Fruit fly (Drosophila melanogaster): ENCODE data around the gene CG6834.

Gene CG6834

dm6 chr3R:11661712-11662111, 26.2 kb downstream of the CG6834 start (continued):
- TF ChIP-seq tll (GFP tag; optimal IDR thresholded peaks at IDR 0.05) (no peak), Spps (tag; optimal IDR thresholded peaks at IDR 0.05) (no peak), CG16813 (GFP tag; IDR thresholded peaks at IDR 0.05; ENCODE audit: partially characterized antibody) (no peak), Oaz (GFP tag; IDR thresholded peaks at IDR 0.05) (0 out of 2 replicates have a peak, but pooled peaks have one; percentile 34), cwo (GFP tag; optimal IDR thresholded peaks at IDR 0.05) (peak; percentile 64), otp (GFP tag; IDR thresholded peaks at IDR 0.05) (0 out of 3 replicates have a peak, but pooled peaks have one; percentile 17), BEAF-32 (GFP tag; optimal IDR thresholded peaks at IDR 0.05) (no peak), CG3995 (GFP tag; optimal IDR thresholded peaks at IDR 0.05) (no peak), CG12659 (GFP tag; optimal IDR thresholded peaks at IDR 0.05) (peak; percentile 54), Poxn (GFP tag; IDR thresholded peaks at IDR 0.05) (no peak), CG13624 (GFP tag; optimal IDR thresholded peaks at IDR 0.05) (no peak), hbn (GFP tag; IDR thresholded peaks at IDR 0.05; ENCODE audit: partially characterized antibody) (no peak), Ada2b (GFP tag; IDR thresholded peaks at IDR 0.05) (peak; percentile 63), CG4707 (GFP tag; optimal IDR thresholded peaks at IDR 0.05) (peak; percentile 20), CG1603 (tag; optimal IDR thresholded peaks at IDR 0.05) (peak; percentile 65), Fer1 (GFP tag; optimal IDR thresholded peaks at IDR 0.05) (peak; percentile 70), Med (GFP tag) (peak; percentile 84), CG17186 (GFP tag; optimal IDR thresholded peaks at IDR 0.05) (no peak), tx (GFP tag; optimal IDR thresholded peaks at IDR 0.05) (no peak), CG15601 (tag; optimal IDR thresholded peaks at IDR 0.05) (peak; percentile 22), CG17385 (GFP tag; optimal IDR thresholded peaks at IDR 0.05) (peak; percentile 50), CG30403 (GFP tag; optimal IDR thresholded peaks at IDR 0.05) (peak; percentile 34), CG10979 (tag; optimal IDR thresholded peaks at IDR 0.05) (peak; percentile 36), jing (GFP tag; optimal IDR thresholded peaks at IDR 0.05) (no peak), nmo (GFP tag; optimal IDR thresholded peaks at IDR 0.05) (peak; percentile 54), CG11696 (GFP tag; IDR thresholded peaks at IDR 0.05) (no peak), MTF-1 (GFP tag; optimal IDR thresholded peaks at IDR 0.05; ENCODE audit: borderline replicate concordance) (peak; percentile 36), zfh1 (GFP tag; IDR thresholded peaks at IDR 0.05) (0 out of 3 replicates have a peak, but pooled peaks have one; percentile 28), CG15696 (tag; optimal IDR thresholded peaks at IDR 0.05) (no peak), zen2 (GFP tag; IDR thresholded peaks at IDR 0.05; ENCODE audit: partially characterized antibody) (no peak), CG17829 (tag; optimal IDR thresholded peaks at IDR 0.05) (peak; percentile 54), CG33557 (GFP tag; optimal IDR thresholded peaks at IDR 0.05) (no peak), NfI (GFP tag; optimal IDR thresholded peaks at IDR 0.05) (peak; percentile 46), CG32772 (GFP tag; IDR thresholded peaks at IDR 0.05) (no peak), CG14441 (GFP tag; IDR thresholded peaks at IDR 0.05) (peak; percentile 70), exex (tag; optimal IDR thresholded peaks at IDR 0.05) (peak; percentile 9), az2 (GFP tag; optimal IDR thresholded peaks at IDR 0.05) (peak; percentile 27), CG18262 (tag; optimal IDR thresholded peaks at IDR 0.05) (peak; percentile 70), HHEX (GFP tag; optimal IDR thresholded peaks at IDR 0.05) (peak; percentile 38), Hr51 (GFP tag; optimal IDR thresholded peaks at IDR 0.05) (peak in 1 of 2 experiments; percentile 84), luna (GFP tag; optimal IDR thresholded peaks at IDR 0.05) (no peak), kni (GFP tag; optimal IDR thresholded peaks at IDR 0.05) (no peak), E2f1 (GFP tag; IDR thresholded peaks at IDR 0.05) (peak; percentile 23; the same call in 1 of the 2 replicates), ems (GFP tag; optimal IDR thresholded peaks at IDR 0.05) (peak; percentile 4), CG14014 (GFP tag; IDR thresholded peaks at IDR 0.05) (peak; percentile 15; the same call in 1 of the 2 replicates), CG2678 (tag; optimal IDR thresholded peaks at IDR 0.05) (peak; percentile 66), eve (GFP tag; optimal IDR thresholded peaks at IDR 0.05) (no peak), dimm (GFP tag; IDR thresholded peaks at IDR 0.05) (peak; percentile 20; the same call in 1 of the 2 replicates), chif (GFP tag; optimal IDR thresholded peaks at IDR 0.05) (peak in 1 of 2 experiments; percentile 21)
